Worm (Caenorhabditis elegans): Measurements from ENCODE around the gene ddx-15.

Gene ddx-15

DNA sequence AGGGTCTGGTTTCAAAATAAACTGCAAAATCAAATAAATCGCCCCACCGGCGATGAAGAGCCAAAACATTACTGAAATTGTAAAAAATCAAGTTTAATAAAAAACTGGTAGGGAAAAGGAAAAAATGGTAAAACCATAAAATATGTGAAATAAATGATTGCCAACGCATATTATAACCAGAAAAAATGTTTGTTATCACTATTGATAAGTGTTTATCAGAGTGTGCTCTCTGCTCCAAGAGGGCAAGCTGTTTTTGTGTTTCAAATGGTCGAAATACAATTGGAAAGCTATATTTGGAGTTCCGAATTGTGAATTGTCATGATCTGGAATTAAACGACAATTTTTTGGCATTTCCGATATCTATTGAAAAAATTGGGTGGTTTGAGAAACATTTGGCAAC is 18.8 kb upstream of the ddx-15 start, which contains the start of gene C05D2.8:
C05D2.8 (minus strand) TSS at position 71 of the 400 bp plus-strand sequence.
- TF ChIP-seq zfh-2 (GFP tag; conservative IDR thresholded peaks at IDR 0.05) = no peak
- no peak for TF ChIP-seq cebp-2 (GFP tag; IDR thresholded peaks at IDR 0.05)
- TF ChIP-seq lin-35 (GFP tag; optimal IDR thresholded peaks at IDR 0.05) = no peak
- no peak for TF ChIP-seq dox-1 (GFP tag; IDR thresholded peaks at IDR 0.05)
- TF ChIP-seq nhr-80 (tag; optimal IDR thresholded peaks at IDR 0.05) = peak; percentile 65
- TF ChIP-seq nhr-90 (tag; optimal IDR thresholded peaks at IDR 0.05) = no peak

- TF ChIP-seq ztf-28 (GFP tag; IDR thresholded peaks at IDR 0.05) (no peak), lin-35 (GFP tag; optimal IDR thresholded peaks at IDR 0.05) (no peak), B0336.3 (GFP tag; IDR thresholded peaks at IDR 0.05) (no peak), madf-8 (GFP tag; conservative IDR thresholded peaks at IDR 0.05) (0 out of 2 replicates have a peak, but pooled peaks have one; percentile 36), efl-1 (GFP tag; optimal IDR thresholded peaks at IDR 0.05) (peak; percentile 41), Y53G8AR.9 (GFP tag; conservative IDR thresholded peaks at IDR 0.05) (no peak), dpl-1 (GFP tag; optimal IDR thresholded peaks at IDR 0.05) (peak; percentile 19), cebp-1 (GFP tag; IDR thresholded peaks at IDR 0.05) (no peak), cebp-1 (tag; optimal IDR thresholded peaks at IDR 0.05) (no peak), B0261.1 (tag; optimal IDR thresholded peaks at IDR 0.05) (no peak), ZK185.1 (tag; optimal IDR thresholded peaks at IDR 0.05; ENCODE audit: poor library complexity, severe bottlenecking) (no peak), him-1 (tag; optimal IDR thresholded peaks at IDR 0.05) (no peak), ceh-79 (tag; optimal IDR thresholded peaks at IDR 0.05) (no peak), sdz-38 (tag; optimal IDR thresholded peaks at IDR 0.05) (no peak), ztf-22 (GFP tag; optimal IDR thresholded peaks at IDR 0.05) (no peak), let-526 (GFP tag; IDR thresholded peaks at IDR 0.05) (no peak), B0035.1 (tag; optimal IDR thresholded peaks at IDR 0.05) (no peak), dpff-1 (tag; optimal IDR thresholded peaks at IDR 0.05) (no peak), akir-1 (GFP tag; optimal IDR thresholded peaks at IDR 0.05) (no peak), F37B4.10 (GFP tag; IDR thresholded peaks at IDR 0.05) (no peak), sea-2 (GFP tag; IDR thresholded peaks at IDR 0.05) (no peak), ztf-25 (GFP tag; IDR thresholded peaks at IDR 0.05) (no peak), rcor-1 (GFP tag; IDR thresholded peaks at IDR 0.05) (no peak), attf-3 (GFP tag; conservative IDR thresholded peaks at IDR 0.05) (no peak), snpc-1.3 (tag; optimal IDR thresholded peaks at IDR 0.05; ENCODE audit: insufficient read depth) (peak; percentile 57), repo-1 (tag; optimal IDR thresholded peaks at IDR 0.05) (no peak), F52B5.7 (tag; optimal IDR thresholded peaks at IDR 0.05) (no peak), nhr-179 (tag; optimal IDR thresholded peaks at IDR 0.05) (no peak), ekl-4 (GFP tag; IDR thresholded peaks at IDR 0.05) (no peak), ztf-6 (GFP tag; IDR thresholded peaks at IDR 0.05) (no peak), zfh-2 (GFP tag; conservative IDR thresholded peaks at IDR 0.05) (no peak), Y67H2A.10 (GFP tag; conservative IDR thresholded peaks at IDR 0.05) (no peak), ceh-27 (GFP tag; optimal IDR thresholded peaks at IDR 0.05) (no peak), die-1 (tag; optimal IDR thresholded peaks at IDR 0.05) (no peak), F49E8.2 (tag; optimal IDR thresholded peaks at IDR 0.05; ENCODE audit: insufficient read depth) (peak; percentile 48), mes-4 (tag; optimal IDR thresholded peaks at IDR 0.05) (no peak), snpc-4 (GFP tag; optimal IDR thresholded peaks at IDR 0.05) (no peak), snpc-4 (tag; optimal IDR thresholded peaks at IDR 0.05) (no peak), K12H6.12 (tag; optimal IDR thresholded peaks at IDR 0.05) (no peak), madf-6 (GFP tag; IDR thresholded peaks at IDR 0.05) (peak; percentile 69), lsy-27 (tag; optimal IDR thresholded peaks at IDR 0.05; ENCODE audit: borderline replicate concordance, insufficient read depth) (no peak), hlh-26 (GFP tag; conservative IDR thresholded peaks at IDR 0.05) (no peak), T07F8.4 (tag; optimal IDR thresholded peaks at IDR 0.05) (no peak), attf-6 (GFP tag; IDR thresholded peaks at IDR 0.05) (no peak)
Measured at ce11 chrIII:5604080-5604479, 12.6 kb upstream of the ddx-15 start, which contains the start of gene xnd-1. TSS of gene xnd-1 (plus strand) at chrIII:5604460.

All from whole organism, young adult.